Fruit fly (Drosophila melanogaster) whole organism, embryonic: ENCODE measurements around the gene Gprk2.

Source experiments
- Antp ChIP-seq: fragments of 200-800 bp; sonication (Bioruptor generic); optimal IDR thresholded peaks from 3 replicates; lab custom pipeline; 2016; ENCODE audit warnings: missing biosample characterization, missing genetic modification characterization
- Asciz ChIP-seq: fragments of 200-800 bp; sonication (Bioruptor generic); optimal IDR thresholded peaks from 2 replicates; lab custom pipeline; 2017; ENCODE audit warnings: missing biosample characterization, mild to moderate bottlenecking, missing genetic modification characterization, missing genetic modification reagents
- B-H2 ChIP-seq: fragments of 200-800 bp; sonication (Bioruptor generic); optimal IDR thresholded peaks from 2 replicates; lab custom pipeline; 2018; ENCODE audit warnings: missing biosample characterization, mild to moderate bottlenecking, missing genetic modification characterization
- Blimp-1 ChIP-seq: fragments of 200-800 bp; sonication (Bioruptor generic); optimal IDR thresholded peaks from 3 replicates; lab custom pipeline; 2018; ENCODE audit warnings: missing biosample characterization, missing genetic modification characterization, mild to moderate bottlenecking, moderate library complexity, missing genetic modification reagents
- BtbVII ChIP-seq: fragments of 200-800 bp; sonication (Bioruptor generic); optimal IDR thresholded peaks from 3 replicates; lab custom pipeline; 2017; ENCODE audit warnings: missing biosample characterization, mild to moderate bottlenecking, missing genetic modification characterization
- CG10274 ChIP-seq: fragments of 200-800 bp; sonication (Bioruptor generic); optimal IDR thresholded peaks from 3 replicates; lab custom pipeline; 2017; ENCODE audit warnings: missing biosample characterization, mild to moderate bottlenecking, missing genetic modification characterization
- CG10431 ChIP-seq: fragments of 200-800 bp; sonication (Bioruptor generic); optimal IDR thresholded peaks from 3 replicates; lab custom pipeline; 2018; ENCODE audit warnings: missing biosample characterization, mild to moderate bottlenecking, missing genetic modification characterization
- CG11504 ChIP-seq: fragments of 200-800 bp; sonication (Bioruptor generic); optimal IDR thresholded peaks from 3 replicates; lab custom pipeline; 2019; ENCODE audit warnings: missing biosample characterization, mild to moderate bottlenecking, missing genetic modification characterization, moderate library complexity
- CG1233 ChIP-seq: fragments of 200-800 bp; sonication (Bioruptor generic); optimal IDR thresholded peaks from 4 replicates; lab custom pipeline; 2018; ENCODE audit warnings: missing biosample characterization, mild to moderate bottlenecking, missing genetic modification characterization
- CG13775 ChIP-seq: fragments of 200-800 bp; sonication (Bioruptor generic); optimal IDR thresholded peaks from 3 replicates; lab custom pipeline; 2017; ENCODE audit warnings: missing biosample characterization, mild to moderate bottlenecking, missing genetic modification characterization
- CG14441 ChIP-seq: fragments of 200-800 bp; sonication (Bioruptor generic); IDR thresholded peaks from 2 replicates; pipeline ENCODE4 v1.3.6; 2022; ENCODE audit warnings: missing biosample characterization, missing genetic modification characterization
- CG15269 ChIP-seq: fragments of 200-800 bp; sonication (Bioruptor generic); optimal IDR thresholded peaks from 2 replicates; lab custom pipeline; 2018; ENCODE audit warnings: missing biosample characterization, mild to moderate bottlenecking, missing genetic modification characterization, moderate library complexity
- CG1529 ChIP-seq: fragments of 200-800 bp; sonication (Bioruptor generic); optimal IDR thresholded peaks from 3 replicates; lab custom pipeline; 2018; ENCODE audit warnings: missing biosample characterization, missing genetic modification characterization
- CG15479 ChIP-seq: fragments of 200-800 bp; sonication (Bioruptor generic); optimal IDR thresholded peaks from 3 replicates; lab custom pipeline; 2019; ENCODE audit warnings: missing biosample characterization, mild to moderate bottlenecking, missing genetic modification characterization, moderate library complexity
- CG1602 ChIP-seq: fragments of 200-800 bp; sonication (Bioruptor generic); optimal IDR thresholded peaks from 3 replicates; lab custom pipeline; 2016; ENCODE audit warnings: missing biosample characterization, missing genetic modification characterization
- CG2678 ChIP-seq: fragments of 200-800 bp; sonication (Bioruptor generic); optimal IDR thresholded peaks from 3 replicates; lab custom pipeline; 2019; ENCODE audit warnings: missing biosample characterization, mild to moderate bottlenecking, missing genetic modification characterization, moderate library complexity
- CG30020 ChIP-seq: fragments of 200-800 bp; optimal IDR thresholded peaks from 2 replicates; lab custom pipeline; 2019; ENCODE audit warnings: missing biosample characterization, mild to moderate bottlenecking, missing genetic modification characterization, moderate library complexity
- CG33213 ChIP-seq: fragments of 200-800 bp; sonication (Bioruptor generic); optimal IDR thresholded peaks from 3 replicates; lab custom pipeline; 2016; ENCODE audit warnings: missing biosample characterization, missing genetic modification characterization
- CG3838 ChIP-seq: fragments of 200-800 bp; sonication (Bioruptor generic); optimal IDR thresholded peaks from 3 replicates; lab custom pipeline; 2016; ENCODE audit warnings: missing biosample characterization, missing genetic modification characterization
- CG4282 ChIP-seq: fragments of 200-800 bp; sonication (Bioruptor generic); optimal IDR thresholded peaks from 2 replicates; lab custom pipeline; 2016; ENCODE audit warnings: missing biosample characterization, missing genetic modification characterization
- D19A ChIP-seq: fragments of 200-800 bp; optimal IDR thresholded peaks from 3 replicates; lab custom pipeline; 2019; ENCODE audit warnings: missing biosample characterization, mild to moderate bottlenecking, missing genetic modification characterization, moderate library complexity
- Dbx ChIP-seq: fragments of 200-800 bp; sonication (Bioruptor generic); IDR thresholded peaks from 3 replicates; pipeline ENCODE4 v1.3.6; 2022; ENCODE audit warnings: missing biosample characterization, missing genetic modification characterization
- Dip3 ChIP-seq: fragments of 200-800 bp; sonication (Bioruptor generic); optimal IDR thresholded peaks from 3 replicates; lab custom pipeline; 2016; ENCODE audit warnings: missing biosample characterization, missing genetic modification characterization
- HmgZ ChIP-seq: fragments of 200-800 bp; sonication (Bioruptor generic); optimal IDR thresholded peaks from 2 replicates; lab custom pipeline; 2018; ENCODE audit warnings: missing biosample characterization, mild to moderate bottlenecking, missing genetic modification characterization
- NFAT ChIP-seq: fragments of 200-800 bp; sonication (Bioruptor generic); IDR thresholded peaks from 2 replicates; pipeline ENCODE4 v1.3.6; 2022; ENCODE audit warnings: missing biosample characterization, missing genetic modification characterization
- NK7.1 ChIP-seq: fragments of 200-800 bp; sonication (Bioruptor generic); optimal IDR thresholded peaks from 3 replicates; lab custom pipeline; 2016; ENCODE audit warnings: missing biosample characterization, missing genetic modification characterization
- Nf-YC ChIP-seq: fragments of 200-800 bp; optimal IDR thresholded peaks from 3 replicates; lab custom pipeline; 2019; ENCODE audit warnings: missing biosample characterization, mild to moderate bottlenecking, missing genetic modification characterization, moderate library complexity
- Opbp ChIP-seq: fragments of 200-800 bp; sonication (Bioruptor generic); IDR thresholded peaks from 3 replicates; pipeline ENCODE4 v1.3.6; 2022; ENCODE audit warnings: missing biosample characterization, missing genetic modification characterization; ENCODE audit not compliant: partially characterized antibody
- Side ChIP-seq: fragments of 200-800 bp; sonication (Bioruptor generic); optimal IDR thresholded peaks from 2 replicates; lab custom pipeline; 2016; ENCODE audit warnings: missing biosample characterization, missing genetic modification characterization
- Sox102F ChIP-seq: fragments of 200-800 bp; sonication (Bioruptor generic); optimal IDR thresholded peaks from 2 replicates; lab custom pipeline; 2018; ENCODE audit warnings: missing biosample characterization, mild to moderate bottlenecking, missing genetic modification characterization, moderate library complexity
- ase ChIP-seq: fragments of 200-800 bp; sonication (Bioruptor generic); IDR thresholded peaks from 3 replicates; pipeline ENCODE4 v1.3.6; 2022; ENCODE audit warnings: missing biosample characterization, missing genetic modification characterization
- ato ChIP-seq: fragments of 200-800 bp; sonication (Bioruptor generic); IDR thresholded peaks from 2 replicates; pipeline ENCODE4 v1.3.6; 2022; ENCODE audit warnings: missing biosample characterization, missing genetic modification characterization; ENCODE audit not compliant: partially characterized antibody
- bigmax ChIP-seq: fragments of 200-800 bp; sonication (Bioruptor generic); optimal IDR thresholded peaks from 2 replicates; lab custom pipeline; 2018; ENCODE audit warnings: missing biosample characterization, mild to moderate bottlenecking, missing genetic modification characterization
- chn ChIP-seq: fragments of 200-800 bp; sonication (Bioruptor generic); optimal IDR thresholded peaks from 2 replicates; lab custom pipeline; 2016; ENCODE audit warnings: missing biosample characterization, missing genetic modification characterization
- corto ChIP-seq: fragments of 200-800 bp; sonication (Bioruptor generic); optimal IDR thresholded peaks from 2 replicates; lab custom pipeline; 2016; ENCODE audit warnings: missing biosample characterization, mild to moderate bottlenecking, missing genetic modification characterization, moderate library complexity
- esg ChIP-seq: fragments of 200-800 bp; sonication (Bioruptor generic); conservative IDR thresholded peaks from 2 replicates; pipeline ENCODE4 v1.3.6; 2022; ENCODE audit warnings: missing biosample characterization, missing genetic modification characterization
- fd102C ChIP-seq: fragments of 200-800 bp; sonication (Bioruptor generic); optimal IDR thresholded peaks from 2 replicates; lab custom pipeline; 2018; ENCODE audit warnings: missing biosample characterization, mild to moderate bottlenecking, missing genetic modification characterization, moderate library complexity
- fu2 ChIP-seq: fragments of 200-800 bp; sonication (Bioruptor generic); optimal IDR thresholded peaks from 2 replicates; lab custom pipeline; 2016; ENCODE audit warnings: missing biosample characterization, missing genetic modification characterization
- knrl ChIP-seq: fragments of 200-800 bp; sonication (Bioruptor generic); IDR thresholded peaks from 3 replicates; pipeline ENCODE4 v1.3.6; 2022; ENCODE audit warnings: missing biosample characterization, missing genetic modification characterization; ENCODE audit not compliant: partially characterized antibody
- nmo ChIP-seq: fragments of 200-800 bp; sonication (Bioruptor generic); optimal IDR thresholded peaks from 2 replicates; lab custom pipeline; 2018; ENCODE audit warnings: missing biosample characterization, mild to moderate bottlenecking, missing genetic modification characterization, moderate library complexity
- onecut ChIP-seq: fragments of 200-800 bp; sonication (Bioruptor generic); IDR thresholded peaks from 2 replicates; pipeline ENCODE4 v1.3.6; 2022; ENCODE audit warnings: missing biosample characterization, missing genetic modification characterization
- pan ChIP-seq, 4 experiments: fragments of >200 bp in 3 of 4; fragments of 200-800 bp in 1 of 4; sonication (Bioruptor generic) in 1 of 4; optimal IDR thresholded peaks in 3 of 4; IDR thresholded peaks in 1 of 4; 2 replicates each; pipeline versions ENCODE4 v1.3.6 to Lab custom; 2017 to 2022; ENCODE audit warnings: missing biosample characterization in 2 of 4, missing genetic modification characterization in 2 of 4, mixed read lengths in 1 of 4
- pho ChIP-seq: fragments of 200-800 bp; sonication (Bioruptor generic); optimal IDR thresholded peaks from 2 replicates; lab custom pipeline; 2016; ENCODE audit warnings: missing biosample characterization, missing genetic modification characterization
- salm ChIP-seq: fragments of 200-800 bp; sonication (Bioruptor generic); optimal IDR thresholded peaks from 2 replicates; lab custom pipeline; 2018; ENCODE audit warnings: missing biosample characterization, mild to moderate bottlenecking, missing genetic modification characterization
- sd ChIP-seq: fragments of 200-800 bp; sonication (Bioruptor generic); optimal IDR thresholded peaks from 3 replicates; lab custom pipeline; 2018; ENCODE audit warnings: missing biosample characterization, mild to moderate bottlenecking, missing genetic modification characterization, moderate library complexity
- ssp ChIP-seq: fragments of 200-800 bp; sonication (Bioruptor generic); IDR thresholded peaks from 2 replicates; pipeline ENCODE4 v1.3.6; 2022; ENCODE audit warnings: missing biosample characterization, missing genetic modification characterization
- tgo ChIP-seq: fragments of 200-800 bp; sonication (Bioruptor generic); IDR thresholded peaks from 3 replicates; pipeline ENCODE4 v1.3.6; 2022; ENCODE audit warnings: missing biosample characterization, missing genetic modification characterization
- trem ChIP-seq: fragments of 200-800 bp; optimal IDR thresholded peaks from 3 replicates; lab custom pipeline; 2019; ENCODE audit warnings: missing biosample characterization, mild to moderate bottlenecking, missing genetic modification characterization, moderate library complexity
- unc-4 ChIP-seq: fragments of 200-800 bp; sonication (Bioruptor generic); IDR thresholded peaks from 2 replicates; pipeline ENCODE4 v1.3.6; 2022; ENCODE audit warnings: missing biosample characterization, missing genetic modification characterization; ENCODE audit not compliant: partially characterized antibody
- wor ChIP-seq: fragments of 200-800 bp; sonication (Bioruptor generic); IDR thresholded peaks from 2 replicates; pipeline ENCODE4 v1.3.6; 2022; ENCODE audit warnings: missing biosample characterization, missing genetic modification characterization

Gene Gprk2

dm6 chr3R:31384108-31384507, 20.9 kb upstream of the Gprk2 start (continued):
- TF ChIP-seq Sox102F (GFP tag; lab: Kevin White, UChicago) (peak; percentile 97), NK7.1 (peak; percentile 98), ase (GFP tag; lab: Robert Waterston, UW) (peak; percentile 98), Antp (GFP tag; lab: Kevin White, UChicago) (peak; percentile 98), pan (optimal IDR thresholded peaks at IDR 0.05; lab: Kevin White, UChicago) (no peak), pan (GFP tag; optimal IDR thresholded peaks at IDR 0.05 in 1 of 2, IDR thresholded peaks at IDR 0.05 in 1 of 2) (peak in 1 of 2 experiments; percentile 98), pho (GFP tag; lab: Kevin White, UChicago) (peak; percentile 99), fu2 (peak; percentile 98), CG1602 (peak; percentile 95), trem (tag; lab: Kevin White, UChicago) (peak; percentile 84), tgo (GFP tag; lab: Robert Waterston, UW) (peak; percentile 98), Opbp (no peak), chn (GFP tag; lab: Kevin White, UChicago) (peak; percentile 97), fd102C (GFP tag; lab: Kevin White, UChicago) (peak; percentile 52), CG4282 (GFP tag; lab: Kevin White, UChicago) (peak; percentile 91), Asciz (GFP tag; lab: Kevin White, UChicago) (peak; percentile 89), wor (GFP tag; lab: Robert Waterston, UW) (peak; percentile 95), CG3838 (GFP tag; lab: Kevin White, UChicago) (peak; percentile 95), salm (peak; percentile 94), B-H2 (GFP tag; lab: Kevin White, UChicago) (peak; percentile 60), CG33213 (peak; percentile 95), CG30020 (tag; lab: Kevin White, UChicago) (no peak), Dip3 (GFP tag; lab: Kevin White, UChicago) (peak; percentile 97), CG13775 (peak; percentile 95), CG15269 (tag; lab: Kevin White, UChicago) (peak; percentile 97), corto (GFP tag; lab: Kevin White, UChicago) (peak; percentile 93), CG1529 (GFP tag; lab: Kevin White, UChicago) (peak; percentile 91), ssp (GFP tag; lab: Robert Waterston, UW) (peak; percentile 91), HmgZ (peak; percentile 97), knrl (GFP tag; lab: Robert Waterston, UW) (no peak; the same call in 2 of the 3 replicates), CG11504 (tag; lab: Kevin White, UChicago) (peak; percentile 96), CG14441 (GFP tag; lab: Robert Waterston, UW) (peak; percentile 99), bigmax (GFP tag; lab: Kevin White, UChicago) (peak; percentile 69), Side (GFP tag; lab: Kevin White, UChicago) (peak; percentile 97), unc-4 (GFP tag; lab: Robert Waterston, UW) (0 out of 2 replicates have a peak, but pooled peaks have one; percentile 18), CG10431 (GFP tag; lab: Kevin White, UChicago) (peak; percentile 75), BtbVII (GFP tag; lab: Kevin White, UChicago) (peak; percentile 95), CG1233 (GFP tag; lab: Kevin White, UChicago) (peak; percentile 94), Nf-YC (tag; lab: Kevin White, UChicago) (peak; percentile 84), NFAT (GFP tag; lab: Robert Waterston, UW) (peak; percentile 98), Blimp-1 (GFP tag; lab: Kevin White, UChicago) (peak; percentile 94), D19A (peak; percentile 94), CG2678 (peak; percentile 96), onecut (peak; percentile 89), CG10274 (peak; percentile 100), Dbx (GFP tag; lab: Robert Waterston, UW) (peak; percentile 98), ato (GFP tag; lab: Robert Waterston, UW) (no peak), nmo (GFP tag; lab: Kevin White, UChicago) (peak; percentile 97), CG15479 (GFP tag; lab: Kevin White, UChicago) (no peak), sd (tag; lab: Kevin White, UChicago) (peak; percentile 91), esg (peak; percentile 97)
